Fruit fly (Drosophila melanogaster): ENCODE results near the gene CG4053.
A peak's percentile ranks its signal among the peaks of the same experiment; 100 is the strongest.

Gene CG4053

DNA sequence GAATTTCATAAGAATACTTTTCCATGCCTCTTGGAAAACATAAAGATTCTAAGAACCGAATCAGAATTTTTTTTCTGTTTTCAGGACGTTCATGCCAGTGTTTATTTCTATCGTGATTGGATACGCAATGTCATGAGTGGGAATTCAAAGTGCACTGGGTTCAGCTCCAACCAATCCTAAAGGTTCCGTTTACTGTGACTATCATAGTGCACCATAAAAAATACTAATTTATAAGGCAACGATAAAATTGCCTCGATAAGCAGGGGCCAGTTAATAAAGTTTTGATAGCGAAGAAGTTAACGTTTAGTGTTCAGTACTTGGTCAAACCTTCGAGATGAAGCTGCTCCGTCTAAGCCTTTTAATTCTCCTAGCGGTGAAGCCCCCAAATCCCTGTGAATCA is 4.1 kb downstream of the CG4053 start, which contains the start of gene CG31265:
CG31265 (plus strand) TSS at position 301 of the 400 bp plus-strand sequence.
- TF ChIP-seq tio (GFP tag; optimal IDR thresholded peaks at IDR 0.05), result no peak
- TF ChIP-seq CG7745 (tag; optimal IDR thresholded peaks at IDR 0.05), result no peak
- no peak for TF ChIP-seq Meics (GFP tag; optimal IDR thresholded peaks at IDR 0.05)
- no peak for TF ChIP-seq run (tag; optimal IDR thresholded peaks at IDR 0.05)
- TF ChIP-seq MTF-1 (GFP tag; optimal IDR thresholded peaks at IDR 0.05; ENCODE audit: borderline replicate concordance), result no peak
- no peak for TF ChIP-seq ash1 (GFP tag; optimal IDR thresholded peaks at IDR 0.05)
- no peak for TF ChIP-seq chm (GFP tag; IDR thresholded peaks at IDR 0.05)
- TF ChIP-seq D19B (GFP tag; optimal IDR thresholded peaks at IDR 0.05), result no peak
- no peak for TF ChIP-seq CG14050 (GFP tag; IDR thresholded peaks at IDR 0.05)
- TF ChIP-seq CG2120 (GFP tag; optimal IDR thresholded peaks at IDR 0.05), result no peak
- no peak for TF ChIP-seq Jarid2 (GFP tag; optimal IDR thresholded peaks at IDR 0.05)
- no peak for TF ChIP-seq PHDP (tag; optimal IDR thresholded peaks at IDR 0.05)
- TF ChIP-seq onecut (GFP tag; IDR thresholded peaks at IDR 0.05), result no peak
- no peak for TF ChIP-seq H15 (GFP tag; IDR thresholded peaks at IDR 0.05)
- TF ChIP-seq gce (GFP tag; IDR thresholded peaks at IDR 0.05), result no peak
- TF ChIP-seq ara (GFP tag; IDR thresholded peaks at IDR 0.05), result no peak

dm6 chr3R:17126838-17127237 is 5.2 kb downstream of the CG4053 start, which contains the start of the genes CG17477 and CG31269:
CG17477 (minus strand) TSS chr3R:17126938.
CG31269 (plus strand) TSS chr3R:17127126.
- TF ChIP-seq scrt (GFP tag; optimal IDR thresholded peaks at IDR 0.05), result no peak
- TF ChIP-seq Ravus (GFP tag; IDR thresholded peaks at IDR 0.05), result no peak
- no peak for TF ChIP-seq Lim3 (GFP tag; IDR thresholded peaks at IDR 0.05)
- TF ChIP-seq maf-S (GFP tag; optimal IDR thresholded peaks at IDR 0.05), result no peak
- TF ChIP-seq CG11093 (GFP tag; IDR thresholded peaks at IDR 0.05), result no peak
- no peak for TF ChIP-seq Rfx (GFP tag; IDR thresholded peaks at IDR 0.05)
- TF ChIP-seq klu (GFP tag; IDR thresholded peaks at IDR 0.05), result no peak
- no peak for TF ChIP-seq bab2 (GFP tag; optimal IDR thresholded peaks at IDR 0.05)
- no peak for TF ChIP-seq CG3407 (GFP tag; optimal IDR thresholded peaks at IDR 0.05)
- TF ChIP-seq sens (GFP tag), result no peak

DNA sequence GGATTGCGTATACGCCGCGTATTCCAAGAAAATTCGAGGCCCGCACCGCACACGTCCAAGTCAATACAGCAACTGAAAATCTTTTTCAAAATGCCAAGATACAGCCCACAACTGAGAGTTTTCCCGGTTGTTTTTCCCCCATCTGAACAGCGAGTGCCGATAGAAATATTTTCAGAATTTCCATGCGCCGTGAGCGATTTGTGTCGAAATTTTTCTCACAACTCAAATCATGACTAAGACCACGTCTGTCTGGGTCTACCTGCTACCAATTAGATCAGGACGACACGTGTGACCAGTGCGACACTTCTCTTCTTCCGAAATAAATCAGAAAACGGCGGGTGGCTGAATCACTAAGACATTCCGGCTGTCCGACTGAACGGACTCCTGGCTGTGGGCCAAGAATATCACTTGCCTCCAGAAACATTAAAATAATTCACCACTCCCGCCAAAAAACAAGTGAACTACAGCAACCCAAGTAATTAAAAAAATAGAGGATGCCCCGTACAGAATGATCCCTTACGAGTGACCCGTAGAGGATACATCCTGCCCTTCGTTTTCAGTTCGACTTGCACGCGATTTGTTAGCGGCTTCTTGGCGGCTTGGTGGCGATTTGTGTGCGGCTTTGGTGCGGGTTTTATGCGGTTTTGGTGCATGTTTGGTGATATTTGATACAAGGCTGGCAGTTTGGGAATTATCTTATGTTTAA is 6.5 kb downstream of the CG4053 start, which contains the start of gene cher:
cher (minus strand) TSS at position 51 of the 706 bp plus-strand sequence.
- TF ChIP-seq gsb (GFP tag; IDR thresholded peaks at IDR 0.05), result no peak
- TF ChIP-seq cwo (GFP tag; optimal IDR thresholded peaks at IDR 0.05), result peak; percentile 30
- peak; percentile 61 for TF ChIP-seq Med (GFP tag)
- peak; percentile 53 for TF ChIP-seq sd (tag; optimal IDR thresholded peaks at IDR 0.05)
- TF ChIP-seq insv (GFP tag; optimal IDR thresholded peaks at IDR 0.05), result no peak
- TF ChIP-seq CG8359 (GFP tag; optimal IDR thresholded peaks at IDR 0.05; ENCODE audit: borderline replicate concordance), result peak; percentile 97
- TF ChIP-seq Ets65A (GFP tag), result peak; percentile 47

dm6 chr3R:17124177-17124576 is 7.8 kb downstream of the CG4053 start, which contains the start of gene CG45079:
CG45079 (plus strand) TSS chr3R:17124477.
- TF ChIP-seq CrebB (tag; optimal IDR thresholded peaks at IDR 0.05) (no peak), Meics (GFP tag; optimal IDR thresholded peaks at IDR 0.05) (no peak), CG42726 (GFP tag; IDR thresholded peaks at IDR 0.05; ENCODE audit: partially characterized antibody) (no peak), CG7786 (GFP tag; optimal IDR thresholded peaks at IDR 0.05) (no peak), onecut (GFP tag; IDR thresholded peaks at IDR 0.05) (no peak), Atf-2 (GFP tag; optimal IDR thresholded peaks at IDR 0.05) (no peak), C15 (GFP tag; IDR thresholded peaks at IDR 0.05) (no peak), CG6654 (GFP tag; optimal IDR thresholded peaks at IDR 0.05) (no peak), Hsf (GFP tag; optimal IDR thresholded peaks at IDR 0.05) (no peak), klu (GFP tag; IDR thresholded peaks at IDR 0.05) (no peak), ash1 (GFP tag; optimal IDR thresholded peaks at IDR 0.05) (no peak)

Data from whole organism, embryonic.